Fruit fly (Drosophila melanogaster): ENCODE measurements around the gene CG6171.

CG6171 gene

dm6 chr3R:15330472-15330871 is 33.2 kb downstream of the CG6171 start, which contains the start of gene mRpL9 (continued):
- TF ChIP-seq Hr3 (GFP tag; optimal IDR thresholded peaks at IDR 0.05), result no peak
- TF ChIP-seq CG16815 (GFP tag; optimal IDR thresholded peaks at IDR 0.05), result no peak
- no peak for TF ChIP-seq bab2 (GFP tag; optimal IDR thresholded peaks at IDR 0.05)
- TF ChIP-seq Jarid2 (GFP tag; optimal IDR thresholded peaks at IDR 0.05), result no peak
- no peak for TF ChIP-seq CG1832 (GFP tag; optimal IDR thresholded peaks at IDR 0.05)
- TF ChIP-seq Sin3A (optimal IDR thresholded peaks at IDR 0.05), result peak; percentile 43
- TF ChIP-seq CG30403 (GFP tag; optimal IDR thresholded peaks at IDR 0.05), result peak; percentile 43
- TF ChIP-seq dysf (GFP tag; IDR thresholded peaks at IDR 0.05), result no peak
- no peak for TF ChIP-seq Oli (tag; optimal IDR thresholded peaks at IDR 0.05)
- TF ChIP-seq nerfin-1 (tag; optimal IDR thresholded peaks at IDR 0.05), result peak; percentile 20
- TF ChIP-seq Tbp (GFP tag; optimal IDR thresholded peaks at IDR 0.05), result no peak
- no peak for TF ChIP-seq stc (GFP tag; IDR thresholded peaks at IDR 0.05)
- TF ChIP-seq CG34376 (GFP tag; optimal IDR thresholded peaks at IDR 0.05), result no peak
- TF ChIP-seq tll (GFP tag; optimal IDR thresholded peaks at IDR 0.05), result peak in 1 of 2 experiments; percentile 34
- TF ChIP-seq sr (GFP tag; IDR thresholded peaks at IDR 0.05), result no peak
- TF ChIP-seq Dp (GFP tag; optimal IDR thresholded peaks at IDR 0.05), result peak; percentile 61
- TF ChIP-seq Sry-δ (GFP tag; optimal IDR thresholded peaks at IDR 0.05), result peak; percentile 71
- peak; percentile 58 for TF ChIP-seq CG3847 (GFP tag; IDR thresholded peaks at IDR 0.05)
- TF ChIP-seq al (GFP tag; IDR thresholded peaks at IDR 0.05), result no peak
- TF ChIP-seq ci (GFP tag; IDR thresholded peaks at IDR 0.05), result 0 out of 3 replicates have a peak, but pooled peaks have one; percentile 37
- TF ChIP-seq Fer3 (tag; optimal IDR thresholded peaks at IDR 0.05), result peak; percentile 35
- TF ChIP-seq Deaf1 (tag; optimal IDR thresholded peaks at IDR 0.05), result no peak
- peak; percentile 70 for TF ChIP-seq E2f2 (GFP tag; IDR thresholded peaks at IDR 0.05)
- TF ChIP-seq CG8765 (GFP tag; IDR thresholded peaks at IDR 0.05), result no peak
- TF ChIP-seq PHDP (tag; optimal IDR thresholded peaks at IDR 0.05), result peak; percentile 32
- TF ChIP-seq zfh2 (GFP tag; optimal IDR thresholded peaks at IDR 0.05), result peak; percentile 56
- TF ChIP-seq CG13894 (tag; optimal IDR thresholded peaks at IDR 0.05), result no peak
- no peak for TF ChIP-seq h (optimal IDR thresholded peaks at IDR 0.05)
- peak; percentile 86 for TF ChIP-seq MBD-R2 (GFP tag; IDR thresholded peaks at IDR 0.05)
- TF ChIP-seq Ets97D (GFP tag; optimal IDR thresholded peaks at IDR 0.05), result peak; percentile 44
- no peak for TF ChIP-seq tap (tag; optimal IDR thresholded peaks at IDR 0.05)
- peak; percentile 14 for TF ChIP-seq CG10979 (tag; optimal IDR thresholded peaks at IDR 0.05)
- TF ChIP-seq sob (GFP tag; IDR thresholded peaks at IDR 0.05), result peak; percentile 43; the same call in 1 of the 2 replicates
- peak; percentile 25; the same call in 1 of the 2 replicates for TF ChIP-seq CG9215 (GFP tag; IDR thresholded peaks at IDR 0.05)
- TF ChIP-seq Myb (GFP tag; optimal IDR thresholded peaks at IDR 0.05), result peak; percentile 77
- TF ChIP-seq HLH4C (GFP tag; IDR thresholded peaks at IDR 0.05; ENCODE audit: partially characterized antibody), result 0 out of 3 replicates have a peak, but pooled peaks have one; percentile 48
- TF ChIP-seq Abd-B (GFP tag; optimal IDR thresholded peaks at IDR 0.05), result peak; percentile 91
- TF ChIP-seq trem (tag; optimal IDR thresholded peaks at IDR 0.05), result peak; percentile 67
- peak; percentile 39 for TF ChIP-seq grau (tag; optimal IDR thresholded peaks at IDR 0.05)
- TF ChIP-seq CG13287 (GFP tag; IDR thresholded peaks at IDR 0.05; ENCODE audit: partially characterized antibody), result no peak
- TF ChIP-seq ind (GFP tag; optimal IDR thresholded peaks at IDR 0.05), result peak; percentile 21
- TF ChIP-seq insv (GFP tag; optimal IDR thresholded peaks at IDR 0.05), result peak in 1 of 2 experiments; percentile 4
- TF ChIP-seq CTCF (GFP tag; optimal IDR thresholded peaks at IDR 0.05), result peak; percentile 26
- peak; percentile 17 for TF ChIP-seq Antp (GFP tag; optimal IDR thresholded peaks at IDR 0.05)
- TF ChIP-seq Dref (GFP tag; IDR thresholded peaks at IDR 0.05), result peak; percentile 29; the same call in 1 of the 2 replicates
- peak; percentile 40 for TF ChIP-seq mam (GFP tag; optimal IDR thresholded peaks at IDR 0.05)
- TF ChIP-seq CG12659 (GFP tag; optimal IDR thresholded peaks at IDR 0.05), result peak; percentile 46
- no peak for TF ChIP-seq gem (tag; optimal IDR thresholded peaks at IDR 0.05)
- peak; percentile 58 for TF ChIP-seq HmgZ (tag; optimal IDR thresholded peaks at IDR 0.05)
- TF ChIP-seq Rfx (GFP tag; IDR thresholded peaks at IDR 0.05), result peak; percentile 47; the same call in 1 of the 2 replicates
- peak; percentile 41; the same call in 1 of the 4 replicates for TF ChIP-seq Gug (GFP tag; IDR thresholded peaks at IDR 0.05)
- peak; percentile 76 for TF ChIP-seq CG4617 (GFP tag; optimal IDR thresholded peaks at IDR 0.05; ENCODE audit: borderline replicate concordance)

All from whole organism, embryonic.